Fruit fly (Drosophila melanogaster) whole organism, wandering third instar larva: ENCODE measurements around the gene Ts.

ENCODE experiments used
- Abd-B ChIP-seq: fragments of >200 bp; optimal IDR thresholded peaks from 2 replicates; lab custom pipeline; 2017; ENCODE audit warnings: missing biosample characterization, missing genetic modification characterization
- CG32264 ChIP-seq: fragments of 200-800 bp; sonication (Bioruptor generic); optimal IDR thresholded peaks from 2 replicates; lab custom pipeline; 2016; ENCODE audit warnings: missing biosample characterization, missing genetic modification characterization
- CG9705 ChIP-seq: fragments of 200-800 bp; sonication (Bioruptor generic); optimal IDR thresholded peaks from 2 replicates; lab custom pipeline; 2018; ENCODE audit warnings: missing biosample characterization, mild to moderate bottlenecking, missing genetic modification characterization
- CrebA ChIP-seq: fragments of 200-800 bp; sonication (Bioruptor generic); optimal IDR thresholded peaks from 2 replicates; lab custom pipeline; 2016; ENCODE audit warnings: missing biosample characterization, mild to moderate bottlenecking, missing genetic modification characterization, borderline replicate concordance
- Dfd ChIP-seq: fragments of >200 bp; optimal IDR thresholded peaks from 2 replicates; lab custom pipeline; 2017; ENCODE audit warnings: missing biosample characterization, missing genetic modification characterization
- Dif ChIP-seq: fragments of 200-275, 200-300 bp; sonication (Bioruptor generic); optimal IDR thresholded peaks from 2 replicates; lab custom pipeline; 2018; ENCODE audit warnings: missing biosample characterization, missing genetic modification characterization; ENCODE audit not compliant: partially characterized antibody
- GATAd ChIP-seq: sonication (Bioruptor generic); optimal IDR thresholded peaks from 2 replicates; lab custom pipeline; 2016; ENCODE audit warnings: missing biosample characterization, missing genetic modification characterization
- HLH106 ChIP-seq: fragments of 200-800 bp; optimal IDR thresholded peaks from 3 replicates; lab custom pipeline; 2019; ENCODE audit warnings: missing biosample characterization, mild to moderate bottlenecking, missing genetic modification characterization, moderate library complexity
- Hnf4 ChIP-seq: fragments of 200-800 bp; sonication (Bioruptor generic); optimal IDR thresholded peaks from 2 replicates; lab custom pipeline; 2016; ENCODE audit warnings: missing biosample characterization, mild to moderate bottlenecking, missing genetic modification characterization
- Hr78 ChIP-seq: fragments of >200 bp; optimal IDR thresholded peaks from 2 replicates; lab custom pipeline; 2017; ENCODE audit warnings: missing biosample characterization, missing genetic modification characterization
- Hr83 ChIP-seq: fragments of 200-300 bp; sonication (Bioruptor generic); optimal IDR thresholded peaks from 2 replicates; lab custom pipeline; 2016; ENCODE audit warnings: missing biosample characterization, mild to moderate bottlenecking, missing genetic modification characterization, moderate library complexity; ENCODE audit not compliant: poor library complexity, severe bottlenecking
- Jra ChIP-seq: sonication (Bioruptor generic); optimal IDR thresholded peaks from 2 replicates; lab custom pipeline; 2016; ENCODE audit warnings: missing biosample characterization, missing genetic modification characterization
- Mio ChIP-seq: sonication (Bioruptor generic); optimal IDR thresholded peaks from 2 replicates; lab custom pipeline; 2016; ENCODE audit warnings: missing biosample characterization, missing genetic modification characterization
- Myc ChIP-seq: fragments of >200 bp; optimal IDR thresholded peaks from 2 replicates; lab custom pipeline; 2017
- N ChIP-seq: fragments of >200 bp; optimal IDR thresholded peaks from 2 replicates; lab custom pipeline; 2018; ENCODE audit warnings: missing biosample characterization, missing external identifiers, missing genetic modification characterization
- OdsH ChIP-seq: fragments of 200-800 bp; sonication (Bioruptor generic); optimal IDR thresholded peaks from 2 replicates; lab custom pipeline; 2016; ENCODE audit warnings: missing biosample characterization, mild to moderate bottlenecking, missing genetic modification characterization
- Rel ChIP-seq, 2 experiments: fragments of 200-800 bp; sonication (Bioruptor generic) in 1 of 2; optimal IDR thresholded peaks; 2 replicates in 1 of 2; 3 replicates in 1 of 2; lab custom pipeline; 2016 to 2019; ENCODE audit warnings: mild to moderate bottlenecking in 2 of 2, missing biosample characterization in 2 of 2, missing genetic modification characterization in 2 of 2, moderate library complexity in 1 of 2
- Sp1 ChIP-seq: fragments of 200-800 bp; sonication (Bioruptor generic); optimal IDR thresholded peaks from 3 replicates; lab custom pipeline; 2019; ENCODE audit warnings: missing biosample characterization, mild to moderate bottlenecking, missing genetic modification characterization, moderate library complexity
- Vsx2 ChIP-seq: fragments of 200-300, 225-300 bp; sonication (Bioruptor generic); optimal IDR thresholded peaks from 2 replicates; lab custom pipeline; 2018; ENCODE audit warnings: missing biosample characterization, missing genetic modification characterization; ENCODE audit not compliant: partially characterized antibody
- br ChIP-seq: fragments of 200-800 bp; sonication (Bioruptor generic); optimal IDR thresholded peaks from 2 replicates; lab custom pipeline; 2016; ENCODE audit warnings: missing biosample characterization, missing genetic modification characterization
- brk ChIP-seq: fragments of 200-800 bp; sonication (Bioruptor generic); optimal IDR thresholded peaks from 2 replicates; lab custom pipeline; 2016; ENCODE audit warnings: missing biosample characterization, mild to moderate bottlenecking, missing genetic modification characterization
- dl ChIP-seq, 2 experiments: fragments of 175-275, 200-275 bp in 1 of 2; fragments of 200-275 bp in 1 of 2; sonication (Bioruptor generic); optimal IDR thresholded peaks; lab custom pipeline; 2018; ENCODE audit warnings: mild to moderate bottlenecking in 2 of 2, missing biosample characterization in 2 of 2, missing genetic modification characterization in 2 of 2, moderate library complexity in 2 of 2; ENCODE audit not compliant: partially characterized antibody in 2 of 2, insufficient read depth in 1 of 2
- dmrt93B ChIP-seq: fragments of 200-800 bp; sonication (Bioruptor generic); optimal IDR thresholded peaks from 2 replicates; lab custom pipeline; 2018; ENCODE audit warnings: missing biosample characterization, mild to moderate bottlenecking, missing genetic modification characterization
- dsf ChIP-seq: sonication (Bioruptor generic); optimal IDR thresholded peaks from 2 replicates; lab custom pipeline; 2016; ENCODE audit warnings: missing biosample characterization, missing genetic modification characterization, borderline replicate concordance
- ey ChIP-seq: fragments of 200-800 bp; sonication (Bioruptor generic); optimal IDR thresholded peaks from 2 replicates; lab custom pipeline; 2016; ENCODE audit warnings: missing biosample characterization, missing genetic modification characterization
- foxo ChIP-seq, 2 experiments: fragments of 200-800 bp; sonication (Bioruptor generic); optimal IDR thresholded peaks; 2 replicates in 1 of 2; 3 replicates in 1 of 2; lab custom pipeline; 2016 to 2017; ENCODE audit warnings: missing biosample characterization in 2 of 2, missing genetic modification characterization in 2 of 2
- fru ChIP-seq: fragments of 200-800 bp; sonication (Bioruptor generic); optimal IDR thresholded peaks from 3 replicates; lab custom pipeline; 2016; ENCODE audit warnings: missing biosample characterization, mild to moderate bottlenecking, missing genetic modification characterization
- h ChIP-seq: fragments of 200-800 bp; sonication (Bioruptor generic); optimal IDR thresholded peaks from 3 replicates; lab custom pipeline; 2016; ENCODE audit warnings: missing biosample characterization, mild to moderate bottlenecking, missing genetic modification characterization
- jim ChIP-seq: fragments of 175-275, 200-325 bp; sonication (Bioruptor generic); optimal IDR thresholded peaks from 2 replicates; lab custom pipeline; 2016; ENCODE audit warnings: missing biosample characterization, mild to moderate bottlenecking, missing genetic modification characterization
- lola ChIP-seq: fragments of >200 bp; optimal IDR thresholded peaks from 2 replicates; lab custom pipeline; 2017; ENCODE audit warnings: missing biosample characterization, missing genetic modification characterization
- pan ChIP-seq: fragments of >200 bp; optimal IDR thresholded peaks from 2 replicates; lab custom pipeline; 2017
- psq ChIP-seq: fragments of 200-800 bp; sonication (Bioruptor generic); optimal IDR thresholded peaks from 3 replicates; lab custom pipeline; 2017; ENCODE audit warnings: missing biosample characterization, mild to moderate bottlenecking, missing genetic modification characterization, moderate library complexity
- rgr ChIP-seq: fragments of 200-800 bp; sonication (Bioruptor generic); optimal IDR thresholded peaks from 3 replicates; lab custom pipeline; 2016; ENCODE audit warnings: missing biosample characterization, mild to moderate bottlenecking, missing genetic modification characterization
- sage ChIP-seq: fragments of 200-800 bp; sonication (Bioruptor generic); optimal IDR thresholded peaks from 2 replicates; lab custom pipeline; 2016; ENCODE audit warnings: missing biosample characterization, mild to moderate bottlenecking, missing genetic modification characterization
- sv ChIP-seq: fragments of 200-800 bp; sonication (Bioruptor generic); optimal IDR thresholded peaks from 3 replicates; lab custom pipeline; 2016; ENCODE audit warnings: missing biosample characterization, missing genetic modification characterization
- tai ChIP-seq: sonication (Bioruptor generic); optimal IDR thresholded peaks from 2 replicates; lab custom pipeline; 2016; ENCODE audit warnings: missing biosample characterization, missing genetic modification characterization
- usp ChIP-seq: fragments of >200 bp; optimal IDR thresholded peaks from 2 replicates; lab custom pipeline; 2017; ENCODE audit warnings: missing biosample characterization, missing genetic modification characterization
- woc ChIP-seq: sonication (Bioruptor generic); optimal IDR thresholded peaks from 2 replicates; lab custom pipeline; 2016; ENCODE audit warnings: missing biosample characterization, mild to moderate bottlenecking, missing genetic modification characterization

Ts gene

dm6 chr2L:2976829-2977228 is 7.4 kb upstream of the Ts start, which contains the start of the genes CG9641 and CG3165 (continued):
- TF ChIP-seq CG32264 (GFP tag; lab: Kevin White, UChicago): no peak

DNA sequence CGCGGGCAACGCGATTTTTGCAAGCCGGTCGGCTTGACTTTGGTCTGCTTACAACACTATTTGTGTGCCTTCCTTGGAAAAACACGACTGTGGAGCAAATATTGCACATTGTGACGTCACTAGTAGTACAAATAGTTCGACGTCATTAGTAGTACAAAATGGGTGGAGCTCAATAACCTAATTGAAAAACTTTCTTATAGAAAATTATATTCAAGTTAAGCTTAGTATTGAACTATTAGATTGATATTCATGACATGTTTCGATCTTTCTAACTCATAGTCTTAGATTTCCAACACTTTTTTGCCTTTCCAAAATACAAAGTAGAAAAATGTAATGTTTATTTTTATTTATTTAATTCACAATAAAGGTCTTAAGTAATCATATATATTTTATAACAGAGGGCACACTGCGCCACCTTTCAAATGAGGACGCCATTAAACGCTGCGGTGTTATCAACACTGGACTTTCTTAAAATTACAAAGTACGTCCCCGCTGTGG is 3.0 kb upstream of the Ts start, which contains the start of the genes Rrp1 and gammaTub23C:
Rrp1 (minus strand) TSS at position 70 of the 498 bp plus-strand sequence.
gammaTub23C (plus strand) TSS at position 453 of the 498 bp plus-strand sequence.
- no peak for TF ChIP-seq Rel (GFP tag; optimal IDR thresholded peaks at IDR 0.05; lab: Kevin White, UChicago)
- TF ChIP-seq Rel (tag; optimal IDR thresholded peaks at IDR 0.05; lab: Kevin White, UChicago): peak; percentile 89
- peak; percentile 89 for TF ChIP-seq sv (GFP tag; lab: Kevin White, UChicago)
- TF ChIP-seq OdsH: peak; percentile 88
- no peak for TF ChIP-seq Dif (GFP tag; lab: Kevin White, UChicago)
- TF ChIP-seq foxo (GFP tag; optimal IDR thresholded peaks at IDR 0.05; lab: Kevin White, UChicago): peak in 1 of 2 experiments; percentile 91
- no peak for TF ChIP-seq dl (GFP tag; optimal IDR thresholded peaks at IDR 0.05; lab: Kevin White, UChicago; ENCODE audit: insufficient read depth in 1 of 2, partially characterized antibody in 2 of 2)
- TF ChIP-seq Mio (GFP tag; lab: Kevin White, UChicago): no peak
- peak; percentile 93 for TF ChIP-seq dmrt93B
- TF ChIP-seq Sp1 (GFP tag; lab: Kevin White, UChicago): peak; percentile 90
- TF ChIP-seq Hr78 (GFP tag; lab: Kevin White, UChicago): no peak
- TF ChIP-seq Hr83 (GFP tag; lab: Kevin White, UChicago): peak; percentile 39
- TF ChIP-seq rgr (GFP tag; lab: Kevin White, UChicago): peak; percentile 90
- peak; percentile 88 for TF ChIP-seq woc
- TF ChIP-seq CG32264 (GFP tag; lab: Kevin White, UChicago): peak; percentile 18
- peak; percentile 83 for TF ChIP-seq fru (GFP tag; lab: Kevin White, UChicago)
- TF ChIP-seq dsf (GFP tag; lab: Kevin White, UChicago): peak; percentile 38
- no peak for TF ChIP-seq jim (GFP tag; lab: Kevin White, UChicago)
- no peak for TF ChIP-seq CrebA (GFP tag; lab: Kevin White, UChicago)
- TF ChIP-seq N: no peak
- peak; percentile 84 for TF ChIP-seq CG9705 (GFP tag; lab: Kevin White, UChicago)
- peak; percentile 86 for TF ChIP-seq psq (GFP tag; lab: Kevin White, UChicago)
- TF ChIP-seq Myc (lab: Kevin White, UChicago): peak; percentile 55
- TF ChIP-seq Jra (GFP tag; lab: Kevin White, UChicago): peak; percentile 78
- TF ChIP-seq sage (GFP tag; lab: Kevin White, UChicago): no peak
- no peak for TF ChIP-seq usp (GFP tag; lab: Kevin White, UChicago)
- peak; percentile 77 for TF ChIP-seq br (GFP tag; lab: Kevin White, UChicago)
- TF ChIP-seq HLH106 (tag; lab: Kevin White, UChicago): peak; percentile 90
- TF ChIP-seq lola (GFP tag; lab: Kevin White, UChicago): no peak
- TF ChIP-seq Vsx2: no peak
- TF ChIP-seq tai (GFP tag; lab: Kevin White, UChicago): no peak
- no peak for TF ChIP-seq pan
- no peak for TF ChIP-seq brk (GFP tag; lab: Kevin White, UChicago)
- no peak for TF ChIP-seq Dfd
- no peak for TF ChIP-seq Abd-B
- peak; percentile 86 for TF ChIP-seq h (GFP tag; lab: Kevin White, UChicago)
- TF ChIP-seq ey (GFP tag; lab: Kevin White, UChicago): peak; percentile 81
- TF ChIP-seq Hnf4 (GFP tag; lab: Kevin White, UChicago): no peak
- peak; percentile 43 for TF ChIP-seq GATAd (GFP tag; lab: Kevin White, UChicago)

- TF ChIP-seq GATAd (GFP tag; lab: Kevin White, UChicago): no peak
- TF ChIP-seq Myc (lab: Kevin White, UChicago): no peak
- TF ChIP-seq br (GFP tag; lab: Kevin White, UChicago): no peak
- no peak for TF ChIP-seq dl (GFP tag; optimal IDR thresholded peaks at IDR 0.05; lab: Kevin White, UChicago; ENCODE audit: insufficient read depth in 1 of 2, partially characterized antibody in 2 of 2)
- no peak for TF ChIP-seq tai (GFP tag; lab: Kevin White, UChicago)
- TF ChIP-seq ey (GFP tag; lab: Kevin White, UChicago): no peak
- no peak for TF ChIP-seq usp (GFP tag; lab: Kevin White, UChicago)
- no peak for TF ChIP-seq jim (GFP tag; lab: Kevin White, UChicago)
- TF ChIP-seq dmrt93B: no peak
- no peak for TF ChIP-seq CrebA (GFP tag; lab: Kevin White, UChicago)
- TF ChIP-seq Hnf4 (GFP tag; lab: Kevin White, UChicago): no peak
- TF ChIP-seq Vsx2: no peak
- no peak for TF ChIP-seq rgr (GFP tag; lab: Kevin White, UChicago)
- no peak for TF ChIP-seq sv (GFP tag; lab: Kevin White, UChicago)
- TF ChIP-seq dsf (GFP tag; lab: Kevin White, UChicago): no peak
- TF ChIP-seq Rel (GFP tag; optimal IDR thresholded peaks at IDR 0.05; lab: Kevin White, UChicago): no peak
- no peak for TF ChIP-seq Rel (tag; optimal IDR thresholded peaks at IDR 0.05; lab: Kevin White, UChicago)
- TF ChIP-seq Hr78 (GFP tag; lab: Kevin White, UChicago): no peak
- TF ChIP-seq HLH106 (tag; lab: Kevin White, UChicago): no peak
- no peak for TF ChIP-seq pan
Measured at dm6 chr2L:2966917-2967316, 2.5 kb downstream of the Ts start.
